Fruit fly (Drosophila melanogaster) whole organism, pupa: ENCODE results near the gene CG11158.

ENCODE experiments used
- CG10348 ChIP-seq: fragments of 200-800 bp; sonication (Bioruptor generic); IDR thresholded peaks from 2 replicates; pipeline ENCODE4 v1.3.6; 2022; ENCODE audit warnings: missing biosample characterization, missing genetic modification characterization
- CG12605 ChIP-seq: fragments of 200-800 bp; sonication (Bioruptor generic); IDR thresholded peaks from 2 replicates; pipeline ENCODE4 v1.3.6; 2022; ENCODE audit warnings: missing biosample characterization, missing genetic modification characterization
- CG13204 ChIP-seq: fragments of 200-800 bp; sonication (Bioruptor generic); optimal IDR thresholded peaks from 2 replicates; lab custom pipeline; 2018; ENCODE audit warnings: missing biosample characterization, mild to moderate bottlenecking, missing genetic modification characterization, moderate library complexity
- CG14655 ChIP-seq: fragments of 200-800 bp; sonication (Bioruptor generic); optimal IDR thresholded peaks from 3 replicates; lab custom pipeline; 2017; ENCODE audit warnings: mild to moderate bottlenecking, missing biosample characterization, missing genetic modification reagents, missing genetic modification characterization
- CG15710 ChIP-seq: fragments of 200-800 bp; sonication (Bioruptor generic); optimal IDR thresholded peaks from 2 replicates; lab custom pipeline; 2018; ENCODE audit warnings: missing biosample characterization, mild to moderate bottlenecking, missing genetic modification characterization, moderate library complexity
- CG17806 ChIP-seq: fragments of 200-800 bp; sonication (Bioruptor generic); optimal IDR thresholded peaks from 2 replicates; lab custom pipeline; 2018; ENCODE audit warnings: missing biosample characterization, mild to moderate bottlenecking, missing genetic modification characterization, moderate library complexity
- CG32121 ChIP-seq: fragments of 200-800 bp; sonication (Bioruptor generic); IDR thresholded peaks from 2 replicates; pipeline ENCODE4 v1.3.6; 2022; ENCODE audit warnings: missing biosample characterization, missing genetic modification characterization
- CG34367 ChIP-seq: fragments of 200-800 bp; sonication (Bioruptor generic); optimal IDR thresholded peaks from 2 replicates; lab custom pipeline; 2018; ENCODE audit warnings: missing biosample characterization, mild to moderate bottlenecking, missing genetic modification characterization
- CG4496 ChIP-seq: fragments of 200-800 bp; sonication (Bioruptor generic); IDR thresholded peaks from 3 replicates; pipeline ENCODE4 v1.3.6; 2022; ENCODE audit warnings: missing biosample characterization, missing genetic modification characterization
- CG8159 ChIP-seq: fragments of 200-800 bp; sonication (Bioruptor generic); optimal IDR thresholded peaks from 3 replicates; lab custom pipeline; 2018; ENCODE audit warnings: missing biosample characterization, mild to moderate bottlenecking, missing genetic modification characterization, moderate library complexity
- CG8301 ChIP-seq: fragments of 200-800 bp; sonication (Bioruptor generic); optimal IDR thresholded peaks from 2 replicates; lab custom pipeline; 2018; ENCODE audit warnings: missing biosample characterization, mild to moderate bottlenecking, missing genetic modification characterization
- CG9948 ChIP-seq: fragments of 200-800 bp; sonication (Bioruptor generic); optimal IDR thresholded peaks from 2 replicates; lab custom pipeline; 2018; ENCODE audit warnings: missing biosample characterization, mild to moderate bottlenecking, missing genetic modification characterization, moderate library complexity
- D1 ChIP-seq: fragments of 200-800 bp; sonication (Bioruptor generic); optimal IDR thresholded peaks from 2 replicates; lab custom pipeline; 2018; ENCODE audit warnings: missing biosample characterization, mild to moderate bottlenecking, missing genetic modification characterization, moderate library complexity
- EcR ChIP-seq: fragments of 200-800 bp; sonication (Bioruptor generic); optimal IDR thresholded peaks from 3 replicates; lab custom pipeline; 2019; ENCODE audit warnings: missing biosample characterization, missing genetic modification characterization, mild to moderate bottlenecking, moderate library complexity, missing genetic modification reagents
- Ets98B ChIP-seq: fragments of 200-800 bp; sonication (Bioruptor generic); IDR thresholded peaks from 2 replicates; pipeline ENCODE4 v1.3.6; 2022; ENCODE audit warnings: missing biosample characterization, missing genetic modification characterization
- Pif1A ChIP-seq: fragments of 200-800 bp; sonication (Bioruptor generic); optimal IDR thresholded peaks from 3 replicates; lab custom pipeline; 2016; ENCODE audit warnings: missing biosample characterization, missing genetic modification characterization
- Pif1B ChIP-seq: fragments of 200-800 bp; sonication (Bioruptor generic); optimal IDR thresholded peaks from 3 replicates; lab custom pipeline; 2016; ENCODE audit warnings: missing biosample characterization, missing genetic modification characterization
- Snoo ChIP-seq: fragments of 200-800 bp; sonication (Bioruptor generic); optimal IDR thresholded peaks from 3 replicates; lab custom pipeline; 2017; ENCODE audit warnings: missing biosample characterization, mild to moderate bottlenecking, missing genetic modification characterization, inconsistent platforms
- fd96Ca ChIP-seq: fragments of 200-800 bp; sonication (Bioruptor generic); IDR thresholded peaks from 3 replicates; pipeline ENCODE4 v1.3.6; 2022; ENCODE audit warnings: missing biosample characterization, missing genetic modification characterization
- gl ChIP-seq: fragments of 200-800 bp; sonication (Bioruptor generic); optimal IDR thresholded peaks from 2 replicates; lab custom pipeline; 2018; ENCODE audit warnings: missing biosample characterization, mild to moderate bottlenecking, missing genetic modification characterization
- rn ChIP-seq: fragments of 200-800 bp; sonication (Bioruptor generic); IDR thresholded peaks from 2 replicates; pipeline ENCODE4 v1.3.6; 2022; ENCODE audit warnings: missing biosample characterization, missing genetic modification characterization

Gene CG11158

dm6 chrX:13682652-13683051 lies at the start of gene CG11158:
TSS of gene CG11158 (plus strand) at chrX:13682952.
- no peak for TF ChIP-seq CG14655 (GFP tag; lab: Kevin White, UChicago)
- no peak for TF ChIP-seq CG15710 (tag; lab: Kevin White, UChicago)
- TF ChIP-seq EcR (GFP tag; lab: Kevin White, UChicago), result no peak
- TF ChIP-seq CG34367 (tag; lab: Kevin White, UChicago), result no peak
- no peak for TF ChIP-seq fd96Ca (GFP tag; lab: Robert Waterston, UW)
- TF ChIP-seq CG12605 (GFP tag; lab: Robert Waterston, UW), result no peak
- no peak for TF ChIP-seq D1 (tag; lab: Kevin White, UChicago)
- TF ChIP-seq CG13204 (GFP tag; lab: Kevin White, UChicago), result no peak
- no peak for TF ChIP-seq gl
- TF ChIP-seq CG10348 (GFP tag; lab: Robert Waterston, UW), result no peak
- no peak for TF ChIP-seq Pif1B (GFP tag; lab: Kevin White, UChicago)
- TF ChIP-seq Snoo (tag; lab: Kevin White, UChicago), result no peak
- no peak for TF ChIP-seq Pif1A (GFP tag; lab: Kevin White, UChicago)
- TF ChIP-seq CG8159 (tag; lab: Kevin White, UChicago), result no peak
- TF ChIP-seq CG9948, result no peak

dm6 chrX:13633298-13633891 lies 49.4 kb upstream of the CG11158 start:
- TF ChIP-seq CG34367 (tag; lab: Kevin White, UChicago) (no peak), rn (GFP tag; lab: Robert Waterston, UW) (no peak), CG14655 (GFP tag; lab: Kevin White, UChicago) (no peak), Pif1B (GFP tag; lab: Kevin White, UChicago) (no peak), CG10348 (GFP tag; lab: Robert Waterston, UW) (no peak), CG8301 (tag; lab: Kevin White, UChicago) (no peak), CG9948 (no peak), CG8159 (tag; lab: Kevin White, UChicago) (no peak), gl (no peak), CG12605 (GFP tag; lab: Robert Waterston, UW) (no peak), CG4496 (GFP tag; lab: Robert Waterston, UW) (no peak), Snoo (tag; lab: Kevin White, UChicago) (no peak), CG32121 (GFP tag; lab: Robert Waterston, UW) (no peak), fd96Ca (GFP tag; lab: Robert Waterston, UW) (no peak), D1 (tag; lab: Kevin White, UChicago) (no peak), CG13204 (GFP tag; lab: Kevin White, UChicago) (no peak), CG15710 (tag; lab: Kevin White, UChicago) (no peak), Pif1A (GFP tag; lab: Kevin White, UChicago) (no peak), CG17806 (tag; lab: Kevin White, UChicago) (no peak)

dm6 chrX:13634254-13634999 lies 48.3 kb upstream of the CG11158 start:
- TF ChIP-seq EcR (GFP tag; lab: Kevin White, UChicago) (peak; percentile 10), CG8301 (tag; lab: Kevin White, UChicago) (peak; percentile 0), Pif1A (GFP tag; lab: Kevin White, UChicago) (peak; percentile 34), CG14655 (GFP tag; lab: Kevin White, UChicago) (peak; percentile 20), CG32121 (GFP tag; lab: Robert Waterston, UW) (no peak), CG4496 (GFP tag; lab: Robert Waterston, UW) (0 out of 3 replicates have a peak, but pooled peaks have one; percentile 24), rn (GFP tag; lab: Robert Waterston, UW) (no peak), CG17806 (tag; lab: Kevin White, UChicago) (no peak), Ets98B (no peak), Pif1B (GFP tag; lab: Kevin White, UChicago) (no peak), CG12605 (GFP tag; lab: Robert Waterston, UW) (no peak), Snoo (tag; lab: Kevin White, UChicago) (peak; percentile 6), CG34367 (tag; lab: Kevin White, UChicago) (no peak), gl (no peak)

dm6 chrX:13635000-13635368 lies 47.8 kb upstream of the CG11158 start:
- TF ChIP-seq EcR (GFP tag; lab: Kevin White, UChicago) (no peak), Pif1A (GFP tag; lab: Kevin White, UChicago) (no peak), CG17806 (tag; lab: Kevin White, UChicago) (no peak), CG8159 (tag; lab: Kevin White, UChicago) (no peak), Snoo (tag; lab: Kevin White, UChicago) (no peak)

dm6 chrX:13636810-13637209 lies 45.9 kb upstream of the CG11158 start:
- no peak for TF ChIP-seq Pif1B (GFP tag; lab: Kevin White, UChicago)
- TF ChIP-seq CG15710 (tag; lab: Kevin White, UChicago), result no peak
- TF ChIP-seq Snoo (tag; lab: Kevin White, UChicago), result no peak
- no peak for TF ChIP-seq CG14655 (GFP tag; lab: Kevin White, UChicago)
- TF ChIP-seq EcR (GFP tag; lab: Kevin White, UChicago), result no peak
- TF ChIP-seq CG17806 (tag; lab: Kevin White, UChicago), result no peak
- TF ChIP-seq gl, result no peak
- no peak for TF ChIP-seq fd96Ca (GFP tag; lab: Robert Waterston, UW)
- TF ChIP-seq CG12605 (GFP tag; lab: Robert Waterston, UW), result no peak
- TF ChIP-seq CG9948, result no peak
- no peak for TF ChIP-seq Ets98B
- TF ChIP-seq, all 21 proteins: peak for 0
